Worm (Caenorhabditis elegans) whole organism, L4 larva: ENCODE measurements around the gene srb-1.

ENCODE experiments used
- D1046.2 ChIP-seq: fragments of 200-800 bp; sonication (Bioruptor generic); IDR thresholded peaks from 2 replicates; pipeline ENCODE4 v1.3.6; 2022; ENCODE audit warnings: missing genetic modification characterization, missing compliant biosample characterization
- F10B5.3 ChIP-seq: sonication (generic microtip); optimal IDR thresholded peaks from 2 replicates; lab custom pipeline; 2016; ENCODE audit warnings: mild to moderate bottlenecking, missing genetic modification characterization, missing compliant biosample characterization
- F26F4.8 ChIP-seq: fragments of 200-800 bp; sonication (Bioruptor generic); conservative IDR thresholded peaks from 2 replicates; pipeline ENCODE4 v1.3.6; 2022; ENCODE audit warnings: missing genetic modification characterization, missing compliant biosample characterization
- F44E2.7 ChIP-seq: fragments of 200-800 bp; sonication (Bioruptor generic); IDR thresholded peaks from 2 replicates; pipeline ENCODE4 v2.1.2; 2022; ENCODE audit warnings: missing genetic modification characterization, missing compliant biosample characterization
- T20F7.1 ChIP-seq: fragments of 200-800 bp; sonication (Bioruptor generic); optimal IDR thresholded peaks from 2 replicates; lab custom pipeline; 2018; ENCODE audit warnings: mild to moderate bottlenecking, missing genetic modification characterization, missing compliant biosample characterization
- Y105C5A.15 ChIP-seq: fragments of 200-800 bp; sonication (Bioruptor generic); IDR thresholded peaks from 2 replicates; pipeline ENCODE4 v1.3.6; 2022; ENCODE audit warnings: missing genetic modification characterization, missing compliant biosample characterization
- Y48G9A.11 ChIP-seq: fragments of 200-800 bp; sonication (Bioruptor generic); IDR thresholded peaks from 2 replicates; pipeline ENCODE4 v1.3.6; 2022; ENCODE audit warnings: missing genetic modification reagents, missing genetic modification characterization, missing compliant biosample characterization
- Y5F2A.4 ChIP-seq: fragments of 200-800 bp; sonication (Bioruptor generic); optimal IDR thresholded peaks from 2 replicates; lab custom pipeline; 2018; ENCODE audit warnings: mild to moderate bottlenecking, missing genetic modification characterization, missing compliant biosample characterization
- Y75B8A.6 ChIP-seq: fragments of 200-800 bp; sonication (Bioruptor generic); IDR thresholded peaks from 2 replicates; pipeline ENCODE4 v1.3.6; 2022; ENCODE audit warnings: missing genetic modification reagents, missing genetic modification characterization, missing compliant biosample characterization
- aly-2 ChIP-seq: sonication (generic microtip); optimal IDR thresholded peaks from 2 replicates; lab custom pipeline; 2018; ENCODE audit warnings: missing biosample characterization, missing genetic modification characterization
- ceh-28 ChIP-seq: fragments of 150-350 bp; optimal IDR thresholded peaks from 2 replicates; lab custom pipeline; 2014; ENCODE audit warnings: missing biosample characterization, missing genetic modification reagents, missing genetic modification characterization
- ceh-82 ChIP-seq: sonication (generic microtip); optimal IDR thresholded peaks from 2 replicates; lab custom pipeline; 2017; ENCODE audit warnings: missing biosample characterization, missing genetic modification characterization
- daf-12 ChIP-seq: fragments of 150-350 bp; optimal IDR thresholded peaks from 2 replicates; lab custom pipeline; 2014; ENCODE audit warnings: missing biosample characterization, missing genetic modification reagents, missing genetic modification characterization
- daf-16 ChIP-seq, 3 experiments: sonication (generic microtip); optimal IDR thresholded peaks; 2 replicates each; lab custom pipeline; 2016 to 2017; ENCODE audit warnings: missing genetic modification characterization in 3 of 3, missing genetic modification reagents in 3 of 3, mild to moderate bottlenecking in 2 of 3, missing compliant biosample characterization in 2 of 3, missing biosample characterization in 1 of 3, moderate library complexity in 1 of 3
- dmd-6 ChIP-seq: fragments of 200-800 bp; sonication (Bioruptor generic); IDR thresholded peaks from 2 replicates; pipeline ENCODE4 v1.3.6; 2022; ENCODE audit warnings: missing genetic modification reagents, missing genetic modification characterization, missing compliant biosample characterization
- dmd-9 ChIP-seq: fragments of 200-800 bp; sonication (Bioruptor generic); IDR thresholded peaks from 2 replicates; pipeline ENCODE4 v1.3.6; 2022; ENCODE audit warnings: missing genetic modification reagents, missing genetic modification characterization, missing compliant biosample characterization
- duxl-1 ChIP-seq: sonication (generic microtip); optimal IDR thresholded peaks from 2 replicates; lab custom pipeline; 2016; ENCODE audit warnings: mild to moderate bottlenecking, missing genetic modification characterization, moderate library complexity, missing compliant biosample characterization; ENCODE audit not compliant: poor library complexity
- gei-8 ChIP-seq: fragments of 200-800 bp; sonication (Bioruptor generic); optimal IDR thresholded peaks from 2 replicates; lab custom pipeline; 2018; ENCODE audit warnings: mild to moderate bottlenecking, missing genetic modification characterization, missing compliant biosample characterization
- hif-1 ChIP-seq, 2 experiments: sonication (generic microtip); optimal IDR thresholded peaks; 2 replicates each; lab custom pipeline; 2016 to 2017; ENCODE audit warnings: missing compliant biosample characterization in 2 of 2, missing genetic modification characterization in 2 of 2, missing genetic modification reagents in 2 of 2, missing genotype in 2 of 2, mild to moderate bottlenecking in 1 of 2
- hlh-11 ChIP-seq: fragments of 200-800 bp; sonication (Bioruptor generic); optimal IDR thresholded peaks from 2 replicates; lab custom pipeline; 2018; ENCODE audit warnings: mild to moderate bottlenecking, missing genetic modification characterization, missing compliant biosample characterization
- jun-1 ChIP-seq: fragments of 150-350 bp; optimal IDR thresholded peaks from 2 replicates; lab custom pipeline; 2014; ENCODE audit warnings: missing biosample characterization, missing genetic modification reagents, missing genetic modification characterization
- lin-13 ChIP-seq: fragments of 150-350 bp; optimal IDR thresholded peaks from 2 replicates; lab custom pipeline; 2014; ENCODE audit warnings: missing biosample characterization, missing genetic modification reagents, missing genetic modification characterization
- lin-29 ChIP-seq: fragments of 200-800 bp; sonication (Bioruptor generic); IDR thresholded peaks from 2 replicates; pipeline ENCODE4 v1.3.6; 2022; ENCODE audit warnings: missing genetic modification reagents, missing genetic modification characterization, missing compliant biosample characterization
- lin-38 ChIP-seq: fragments of 200-800 bp; sonication (Bioruptor generic); IDR thresholded peaks from 2 replicates; pipeline ENCODE4 v1.3.6; 2022; ENCODE audit warnings: missing genetic modification reagents, missing genetic modification characterization, missing compliant biosample characterization
- lsy-2 ChIP-seq, 2 experiments: fragments of 150-350 bp in 1 of 2; sonication (generic microtip) in 1 of 2; optimal IDR thresholded peaks; 2 replicates each; lab custom pipeline; 2014 to 2017; ENCODE audit warnings: missing biosample characterization in 2 of 2, missing genetic modification characterization in 2 of 2
- madf-9 ChIP-seq: fragments of 200-800 bp; sonication (Bioruptor generic); conservative IDR thresholded peaks from 2 replicates; pipeline ENCODE4 v1.3.6; 2022; ENCODE audit warnings: missing genetic modification reagents, missing genetic modification characterization, missing compliant biosample characterization
- mdl-1 ChIP-seq, 2 experiments: fragments of 150-350 bp in 1 of 2; sonication (generic microtip) in 1 of 2; optimal IDR thresholded peaks; 2 replicates each; lab custom pipeline; 2014 to 2017; ENCODE audit warnings: missing biosample characterization in 2 of 2, missing genetic modification characterization in 2 of 2
- mes-2 ChIP-seq: sonication (generic microtip); optimal IDR thresholded peaks from 2 replicates; lab custom pipeline; 2016; ENCODE audit warnings: missing genotype, mild to moderate bottlenecking, missing genetic modification characterization, missing compliant biosample characterization; ENCODE audit not compliant: poor library complexity, severe bottlenecking
- mxl-2 ChIP-seq: fragments of 200-800 bp; sonication (Bioruptor generic); conservative IDR thresholded peaks from 2 replicates; pipeline ENCODE4 v1.3.6; 2022; ENCODE audit warnings: missing genetic modification reagents, missing genetic modification characterization, missing compliant biosample characterization
- mxl-3 ChIP-seq: fragments of 200-800 bp; sonication (Bioruptor generic); optimal IDR thresholded peaks from 2 replicates; lab custom pipeline; 2018; ENCODE audit warnings: mild to moderate bottlenecking, missing genetic modification characterization, missing compliant biosample characterization
- nhr-102 ChIP-seq: sonication (generic microtip); optimal IDR thresholded peaks from 2 replicates; lab custom pipeline; 2016; ENCODE audit warnings: mild to moderate bottlenecking, missing genetic modification characterization, moderate library complexity, missing compliant biosample characterization
- nhr-28 ChIP-seq: fragments of 150-350 bp; optimal IDR thresholded peaks from 2 replicates; lab custom pipeline; 2014; ENCODE audit warnings: missing biosample characterization, missing genetic modification characterization
- nhr-41 ChIP-seq: fragments of 200-800 bp; sonication (Bioruptor generic); IDR thresholded peaks from 2 replicates; pipeline ENCODE4 v1.3.6; 2022; ENCODE audit warnings: missing genetic modification reagents, missing genetic modification characterization, missing compliant biosample characterization
- nhr-42 ChIP-seq: fragments of 200-800 bp; sonication (Bioruptor generic); IDR thresholded peaks from 2 replicates; pipeline ENCODE4 v1.3.6; 2022; ENCODE audit warnings: missing genetic modification characterization, missing compliant biosample characterization
- nhr-48 ChIP-seq: sonication (generic microtip); optimal IDR thresholded peaks from 2 replicates; lab custom pipeline; 2016; ENCODE audit warnings: mild to moderate bottlenecking, missing genetic modification characterization, missing compliant biosample characterization
- nhr-6 ChIP-seq: fragments of 150-350 bp; optimal IDR thresholded peaks from 2 replicates; lab custom pipeline; 2014; ENCODE audit warnings: missing biosample characterization, missing genetic modification characterization
- nhr-77 ChIP-seq: fragments of 150-350 bp; optimal IDR thresholded peaks from 2 replicates; lab custom pipeline; 2014; ENCODE audit warnings: missing biosample characterization, missing genetic modification characterization
- pqm-1 ChIP-seq: sonication (generic microtip); optimal IDR thresholded peaks from 2 replicates; lab custom pipeline; 2017; ENCODE audit warnings: missing biosample characterization, missing genetic modification characterization
- rbr-2 ChIP-seq: sonication (generic microtip); optimal IDR thresholded peaks from 2 replicates; lab custom pipeline; 2016; ENCODE audit warnings: missing genotype, missing genetic modification characterization, missing compliant biosample characterization
- saeg-2 ChIP-seq: fragments of 200-800 bp; sonication (Bioruptor generic); IDR thresholded peaks from 2 replicates; pipeline ENCODE4 v1.3.6; 2022; ENCODE audit warnings: missing genetic modification reagents, missing genetic modification characterization, missing compliant biosample characterization
- sdz-12 ChIP-seq: fragments of 200-800 bp; sonication (Bioruptor generic); optimal IDR thresholded peaks from 2 replicates; lab custom pipeline; 2018; ENCODE audit warnings: mild to moderate bottlenecking, missing genetic modification characterization, missing compliant biosample characterization
- set-16 ChIP-seq: fragments of 200-800 bp; sonication (Bioruptor generic); IDR thresholded peaks from 2 replicates; pipeline ENCODE4 v1.3.6; 2022; ENCODE audit warnings: missing genetic modification reagents, missing genetic modification characterization, missing compliant biosample characterization
- snpc-1.2 ChIP-seq: fragments of 200-800 bp; sonication (Bioruptor generic); IDR thresholded peaks from 2 replicates; pipeline ENCODE4 v1.3.6; 2022; ENCODE audit warnings: missing genetic modification reagents, missing genetic modification characterization, missing compliant biosample characterization
- tag-97 ChIP-seq: fragments of 200-800 bp; sonication (Bioruptor generic); IDR thresholded peaks from 2 replicates; pipeline ENCODE4 v1.3.6; 2022; ENCODE audit warnings: missing genetic modification characterization, missing compliant biosample characterization
- tra-1 ChIP-seq: fragments of 200-800 bp; sonication (Bioruptor generic); IDR thresholded peaks from 2 replicates; pipeline ENCODE4 v1.3.6; 2022; ENCODE audit warnings: missing genetic modification reagents, missing genetic modification characterization, missing compliant biosample characterization
- unc-62 ChIP-seq, 3 experiments: fragments of 150-350 bp in 1 of 3; sonication (generic microtip); optimal IDR thresholded peaks in 2 of 3; peaks in 1 of 3; 1 replicate in 1 of 3; 2 replicates in 2 of 3; lab custom pipeline; 2014 to 2017; ENCODE audit warnings: missing biosample characterization in 3 of 3, missing genetic modification characterization in 3 of 3, missing genetic modification reagents in 3 of 3, missing genotype in 1 of 3
- zag-1 ChIP-seq: fragments of 150-350 bp; optimal IDR thresholded peaks from 2 replicates; lab custom pipeline; 2014; ENCODE audit warnings: missing biosample characterization, missing genetic modification characterization
- zip-11 ChIP-seq: fragments of 200-800 bp; sonication (Bioruptor generic); IDR thresholded peaks from 2 replicates; pipeline ENCODE4 v1.3.6; 2022; ENCODE audit warnings: missing genetic modification characterization, missing compliant biosample characterization

The srb-1 gene

ce11 chrII:5184661-5185545 lies 14.1 kb upstream of the srb-1 start:
- TF ChIP-seq saeg-2 (GFP tag; lab: Robert Waterston, UW) = no peak
- TF ChIP-seq hif-1 (tag; optimal IDR thresholded peaks at IDR 0.05; lab: Kevin White, UChicago) = peak in 1 of 2 experiments; percentile 10
- no peak for TF ChIP-seq rbr-2
- TF ChIP-seq mdl-1 (tag; optimal IDR thresholded peaks at IDR 0.05; lab: Kevin White, UChicago) = peak in 1 of 2 experiments; percentile 18
- TF ChIP-seq jun-1 = no peak
- no peak for TF ChIP-seq gei-8 (GFP tag; lab: Kevin White, UChicago)
- no peak for TF ChIP-seq snpc-1.2 (GFP tag; lab: Robert Waterston, UW)
- TF ChIP-seq nhr-42 (GFP tag; lab: Robert Waterston, UW) = no peak
- TF ChIP-seq aly-2 (tag; lab: Kevin White, UChicago) = no peak
- no peak for TF ChIP-seq F26F4.8 (GFP tag; lab: Robert Waterston, UW)
- TF ChIP-seq mxl-3 (GFP tag; lab: Kevin White, UChicago) = peak; percentile 29
- TF ChIP-seq tag-97 (GFP tag; lab: Robert Waterston, UW) = no peak
- no peak for TF ChIP-seq F10B5.3
- TF ChIP-seq mxl-2 (GFP tag; lab: Robert Waterston, UW) = no peak
- no peak for TF ChIP-seq zip-11 (GFP tag; lab: Robert Waterston, UW)
- no peak for TF ChIP-seq Y105C5A.15 (GFP tag; lab: Robert Waterston, UW)
- TF ChIP-seq daf-16 (GFP tag; optimal IDR thresholded peaks at IDR 0.05; lab: Kevin White, UChicago) = no peak
- peak; percentile 77 for TF ChIP-seq daf-16 (tag; optimal IDR thresholded peaks at IDR 0.05; lab: Kevin White, UChicago)
- TF ChIP-seq unc-62 (GFP tag; optimal IDR thresholded peaks at IDR 0.05 in 1 of 2; lab: Kevin White, UChicago) = no peak
- no peak for TF ChIP-seq unc-62 (tag; optimal IDR thresholded peaks at IDR 0.05; lab: Kevin White, UChicago)
- TF ChIP-seq nhr-41 (GFP tag; lab: Robert Waterston, UW) = no peak
- TF ChIP-seq Y5F2A.4 = no peak
- no peak for TF ChIP-seq lin-29 (GFP tag; lab: Robert Waterston, UW)
- peak; percentile 20 for TF ChIP-seq mes-2
- TF ChIP-seq madf-9 = no peak
- peak; percentile 17 for TF ChIP-seq nhr-77 (tag; lab: Kevin White, UChicago)
- TF ChIP-seq daf-12 (tag; lab: Kevin White, UChicago) = no peak
- TF ChIP-seq duxl-1 (tag; lab: Kevin White, UChicago) = peak; percentile 5
- no peak for TF ChIP-seq dmd-9 (GFP tag; lab: Robert Waterston, UW)
- no peak for TF ChIP-seq sdz-12 (GFP tag; lab: Kevin White, UChicago)
- TF ChIP-seq nhr-6 = no peak
- TF ChIP-seq dmd-6 (GFP tag; lab: Robert Waterston, UW) = peak; percentile 71
- TF ChIP-seq ceh-82 (tag; lab: Kevin White, UChicago) = no peak
- no peak for TF ChIP-seq set-16 (GFP tag; lab: Robert Waterston, UW)
- no peak for TF ChIP-seq lin-38 (GFP tag; lab: Robert Waterston, UW)
- no peak for TF ChIP-seq ceh-28 (tag; lab: Kevin White, UChicago)
- TF ChIP-seq nhr-28 (tag; lab: Kevin White, UChicago) = peak; percentile 51
- TF ChIP-seq zag-1 = no peak
- peak; percentile 64 for TF ChIP-seq hlh-11 (tag; lab: Kevin White, UChicago)
- TF ChIP-seq pqm-1 = peak; percentile 86
- no peak for TF ChIP-seq D1046.2 (GFP tag; lab: Robert Waterston, UW)
- TF ChIP-seq Y75B8A.6 (GFP tag; lab: Robert Waterston, UW) = no peak
- no peak for TF ChIP-seq Y48G9A.11 (GFP tag; lab: Robert Waterston, UW)
- peak; percentile 51 for TF ChIP-seq nhr-102 (tag; lab: Kevin White, UChicago)
- no peak for TF ChIP-seq F44E2.7 (GFP tag; lab: Robert Waterston, UW)
- TF ChIP-seq lin-13 = no peak
- TF ChIP-seq tra-1 (GFP tag; lab: Robert Waterston, UW) = peak; percentile 79
- TF ChIP-seq T20F7.1 (GFP tag; lab: Kevin White, UChicago) = peak; percentile 5
- peak; percentile 56 for TF ChIP-seq nhr-48 (tag; lab: Kevin White, UChicago)
- no peak for TF ChIP-seq lsy-2 (tag; optimal IDR thresholded peaks at IDR 0.05; lab: Kevin White, UChicago)
